Worm (Caenorhabditis elegans) whole organism, young adult: ENCODE measurements around the gene R02D5.6.

Source experiments
- B0035.1 ChIP-seq: sonication (generic microtip); optimal IDR thresholded peaks from 2 replicates; lab custom pipeline; 2016; ENCODE audit warnings: missing genetic modification characterization, mild to moderate bottlenecking, missing compliant biosample characterization, missing genotype, missing genetic modification reagents
- C06A6.2 ChIP-seq: fragments of 200-800 bp; sonication (Bioruptor generic); conservative IDR thresholded peaks from 2 replicates; pipeline ENCODE4 v1.3.6; 2022; ENCODE audit warnings: missing genetic modification characterization, missing compliant biosample characterization
- D2030.7 ChIP-seq: fragments of 200-800 bp; sonication (Bioruptor generic); IDR thresholded peaks from 2 replicates; pipeline ENCODE4 v1.3.6; 2022; ENCODE audit warnings: missing genetic modification reagents, missing genetic modification characterization, missing compliant biosample characterization
- F22D6.2 ChIP-seq: sonication (generic microtip); optimal IDR thresholded peaks from 2 replicates; lab custom pipeline; 2016; ENCODE audit warnings: mild to moderate bottlenecking, missing genetic modification characterization, missing compliant biosample characterization
- F23B12.7 ChIP-seq: sonication (generic microtip); optimal IDR thresholded peaks from 2 replicates; lab custom pipeline; 2017; ENCODE audit warnings: missing genetic modification characterization, mild to moderate bottlenecking, missing compliant biosample characterization, antibody characterized with exemption, moderate library complexity; ENCODE audit not compliant: insufficient read depth
- F33H1.4 ChIP-seq: fragments of 200-800 bp; sonication (Bioruptor generic); IDR thresholded peaks from 2 replicates; pipeline ENCODE4 v1.3.6; 2022; ENCODE audit warnings: missing genetic modification reagents, missing genetic modification characterization, missing compliant biosample characterization
- F55B11.4 ChIP-seq: sonication (generic microtip); optimal IDR thresholded peaks from 2 replicates; lab custom pipeline; 2016; ENCODE audit warnings: missing compliant biosample characterization, missing genetic modification characterization, borderline replicate concordance; ENCODE audit not compliant: insufficient read depth
- T26A5.8 ChIP-seq: sonication (generic microtip); optimal IDR thresholded peaks from 2 replicates; lab custom pipeline; 2016; ENCODE audit warnings: missing genetic modification characterization, missing compliant biosample characterization
- Y56A3A.18 ChIP-seq: fragments of 200-800 bp; sonication (Bioruptor generic); IDR thresholded peaks from 2 replicates; pipeline ENCODE4 v1.3.6; 2022; ENCODE audit warnings: missing genetic modification reagents, missing genetic modification characterization, missing compliant biosample characterization
- Y67H2A.10 ChIP-seq: fragments of 200-800 bp; sonication (Bioruptor generic); conservative IDR thresholded peaks from 2 replicates; pipeline ENCODE4 v1.3.6; 2022; ENCODE audit warnings: missing genetic modification reagents, missing genetic modification characterization, missing compliant biosample characterization
- ama-1 ChIP-seq, 3 experiments: fragments of 150-350 bp in 1 of 3; sonication (generic microtip) in 2 of 3; optimal IDR thresholded peaks; 2 replicates each; lab custom pipeline; 2014 to 2018; ENCODE audit warnings: missing biosample characterization in 2 of 3, missing genetic modification characterization in 2 of 3, missing genetic modification reagents in 2 of 3
- aptf-3 ChIP-seq: fragments of 200-800 bp; sonication (Bioruptor generic); IDR thresholded peaks from 2 replicates; pipeline ENCODE4 v1.3.6; 2022; ENCODE audit warnings: missing genetic modification characterization, missing compliant biosample characterization
- attf-3 ChIP-seq: fragments of 200-800 bp; sonication (Bioruptor generic); conservative IDR thresholded peaks from 2 replicates; pipeline ENCODE4 v1.3.6; 2022; ENCODE audit warnings: missing genetic modification reagents, missing genetic modification characterization, missing compliant biosample characterization
- attf-5 ChIP-seq: fragments of 200-800 bp; sonication (Bioruptor generic); optimal IDR thresholded peaks from 2 replicates; lab custom pipeline; 2018; ENCODE audit warnings: mild to moderate bottlenecking, missing genetic modification characterization, missing compliant biosample characterization
- bed-1 ChIP-seq: fragments of 200-800 bp; sonication (Bioruptor generic); IDR thresholded peaks from 2 replicates; pipeline ENCODE4 v1.3.6; 2022; ENCODE audit warnings: missing genetic modification reagents, missing genetic modification characterization, missing compliant biosample characterization
- cebp-1 ChIP-seq, 2 experiments: fragments of 200-800 bp in 1 of 2; sonication (Bioruptor generic) in 1 of 2; sonication (generic microtip) in 1 of 2; IDR thresholded peaks in 1 of 2; optimal IDR thresholded peaks in 1 of 2; 2 replicates each; pipeline versions ENCODE4 v1.3.6 to Lab custom; 2017 to 2022; ENCODE audit warnings: missing compliant biosample characterization in 2 of 2, missing genetic modification characterization in 2 of 2, mild to moderate bottlenecking in 1 of 2, missing genetic modification reagents in 1 of 2, moderate library complexity in 1 of 2
- cebp-2 ChIP-seq: fragments of 200-800 bp; sonication (Bioruptor generic); IDR thresholded peaks from 2 replicates; pipeline ENCODE4 v1.3.6; 2022; ENCODE audit warnings: missing genetic modification characterization, missing compliant biosample characterization
- ceh-79 ChIP-seq: sonication (generic microtip); optimal IDR thresholded peaks from 2 replicates; lab custom pipeline; 2017; ENCODE audit warnings: mild to moderate bottlenecking, missing genetic modification characterization, missing compliant biosample characterization
- ceh-91 ChIP-seq: fragments of 200-800 bp; sonication (Bioruptor generic); IDR thresholded peaks from 2 replicates; pipeline ENCODE4 v1.3.6; 2022; ENCODE audit warnings: missing genetic modification reagents, missing genetic modification characterization, missing compliant biosample characterization
- die-1 ChIP-seq: sonication (generic microtip); optimal IDR thresholded peaks from 2 replicates; lab custom pipeline; 2016; ENCODE audit warnings: missing genotype, mild to moderate bottlenecking, missing genetic modification characterization, missing compliant biosample characterization
- dox-1 ChIP-seq: fragments of 200-800 bp; sonication (Bioruptor generic); IDR thresholded peaks from 2 replicates; pipeline ENCODE4 v1.3.6; 2022; ENCODE audit warnings: missing genetic modification reagents, missing genetic modification characterization, missing compliant biosample characterization
- fkh-3 ChIP-seq: sonication (generic microtip); optimal IDR thresholded peaks from 2 replicates; lab custom pipeline; 2016; ENCODE audit warnings: mild to moderate bottlenecking, missing genetic modification characterization, missing compliant biosample characterization
- him-1 ChIP-seq: sonication (generic microtip); optimal IDR thresholded peaks from 2 replicates; lab custom pipeline; 2016; ENCODE audit warnings: missing genotype, missing genetic modification reagents, missing genetic modification characterization, missing compliant biosample characterization
- hrde-1 ChIP-seq: sonication (generic microtip); optimal IDR thresholded peaks from 2 replicates; lab custom pipeline; 2016; ENCODE audit warnings: missing genetic modification characterization, mild to moderate bottlenecking, missing compliant biosample characterization, moderate library complexity, missing genotype, missing genetic modification reagents, borderline replicate concordance
- lin-26 ChIP-seq: fragments of 200-800 bp; sonication (Bioruptor generic); IDR thresholded peaks from 2 replicates; pipeline ENCODE4 v1.3.6; 2022; ENCODE audit warnings: missing genetic modification reagents, missing genetic modification characterization, missing compliant biosample characterization
- madf-3 ChIP-seq: fragments of 200-800 bp; sonication (Bioruptor generic); IDR thresholded peaks from 2 replicates; pipeline ENCODE4 v1.3.6; 2022; ENCODE audit warnings: missing genetic modification reagents, missing genetic modification characterization, missing compliant biosample characterization
- madf-8 ChIP-seq: fragments of 200-800 bp; sonication (Bioruptor generic); conservative IDR thresholded peaks from 2 replicates; pipeline ENCODE4 v1.3.6; 2022; ENCODE audit warnings: missing genetic modification reagents, missing genetic modification characterization, missing compliant biosample characterization
- nhr-179 ChIP-seq: sonication (generic microtip); optimal IDR thresholded peaks from 2 replicates; lab custom pipeline; 2016; ENCODE audit warnings: mild to moderate bottlenecking, missing genetic modification characterization, missing compliant biosample characterization
- nhr-80 ChIP-seq: sonication (generic microtip); optimal IDR thresholded peaks from 2 replicates; lab custom pipeline; 2016; ENCODE audit warnings: missing genetic modification characterization, missing compliant biosample characterization
- pbrm-1 ChIP-seq: fragments of 200-800 bp; sonication (Bioruptor generic); IDR thresholded peaks from 2 replicates; pipeline ENCODE4 v1.3.6; 2022; ENCODE audit warnings: missing genetic modification reagents, missing genetic modification characterization, missing compliant biosample characterization
- rpc-1 ChIP-seq, 2 experiments: fragments of 150-350 bp in 1 of 2; sonication (generic microtip) in 1 of 2; optimal IDR thresholded peaks; 2 replicates each; lab custom pipeline; 2014 to 2018; ENCODE audit warnings: missing biosample characterization in 1 of 2, missing genetic modification characterization in 1 of 2, missing genetic modification reagents in 1 of 2, missing genotype in 1 of 2
- snpc-3.4 ChIP-seq: sonication (generic microtip); optimal IDR thresholded peaks from 2 replicates; lab custom pipeline; 2017; ENCODE audit warnings: missing genetic modification characterization, mild to moderate bottlenecking, missing compliant biosample characterization, antibody characterized with exemption, moderate library complexity, missing genotype, missing genetic modification reagents
- tbp1 ChIP-seq: fragments of 200-800 bp; sonication (Bioruptor generic); optimal IDR thresholded peaks from 2 replicates; lab custom pipeline; 2018; ENCODE audit warnings: mild to moderate bottlenecking, missing genetic modification characterization, missing compliant biosample characterization
- zim-3 ChIP-seq: sonication (generic microtip); optimal IDR thresholded peaks from 2 replicates; lab custom pipeline; 2017; ENCODE audit warnings: mild to moderate bottlenecking, missing genetic modification characterization, moderate library complexity, missing compliant biosample characterization
- ztf-25 ChIP-seq: fragments of 200-800 bp; sonication (Bioruptor generic); IDR thresholded peaks from 2 replicates; pipeline ENCODE4 v1.3.6; 2022; ENCODE audit warnings: missing genetic modification reagents, missing genetic modification characterization, missing compliant biosample characterization
- ztf-26 ChIP-seq: sonication (generic microtip); optimal IDR thresholded peaks from 2 replicates; lab custom pipeline; 2017; ENCODE audit warnings: missing genetic modification characterization, missing compliant biosample characterization

R02D5.6 gene

ce11 chrV:14499074-14499864 lies 18.6 kb downstream of the R02D5.6 start:
- TF ChIP-seq nhr-80 (tag; lab: Kevin White, UChicago) (peak; percentile 21), attf-3 (no peak), lin-26 (GFP tag; lab: Robert Waterston, UW) (peak; percentile 30; the same call in 1 of the 2 replicates), dox-1 (peak; percentile 51; the same call in 1 of the 2 replicates), F22D6.2 (tag; lab: Kevin White, UChicago) (no peak), hrde-1 (no peak)

ce11 chrV:14498204-14498603 lies 19.7 kb downstream of the R02D5.6 start:
- TF ChIP-seq madf-8 (GFP tag; lab: Robert Waterston, UW) (no peak), ama-1 (optimal IDR thresholded peaks at IDR 0.05; lab: Kevin White, UChicago) (no peak), ama-1 (GFP tag; optimal IDR thresholded peaks at IDR 0.05; lab: Kevin White, UChicago) (no peak), lin-26 (GFP tag; lab: Robert Waterston, UW) (no peak), cebp-1 (GFP tag; IDR thresholded peaks at IDR 0.05; lab: Robert Waterston, UW) (no peak), cebp-1 (tag; optimal IDR thresholded peaks at IDR 0.05; lab: Kevin White, UChicago) (no peak), bed-1 (GFP tag; lab: Robert Waterston, UW) (no peak), die-1 (tag; lab: Kevin White, UChicago) (no peak), T26A5.8 (tag; lab: Kevin White, UChicago) (no peak), tbp1 (GFP tag; lab: Kevin White, UChicago) (no peak), pbrm-1 (no peak), C06A6.2 (no peak), cebp-2 (no peak), rpc-1 (optimal IDR thresholded peaks at IDR 0.05; lab: Kevin White, UChicago) (no peak), rpc-1 (tag; optimal IDR thresholded peaks at IDR 0.05; lab: Kevin White, UChicago) (no peak), madf-3 (GFP tag; lab: Robert Waterston, UW) (no peak), aptf-3 (no peak), ceh-91 (no peak), ztf-25 (GFP tag; lab: Robert Waterston, UW) (no peak), fkh-3 (tag; lab: Kevin White, UChicago) (no peak)

- TF ChIP-seq Y56A3A.18: 0 out of 2 replicates have a peak, but pooled peaks have one; percentile 36
- no peak for TF ChIP-seq him-1 (tag; lab: Kevin White, UChicago)
Measured at ce11 chrV:14496446-14496845, 21.5 kb downstream of the R02D5.6 start.

- TF ChIP-seq B0035.1 (tag; lab: Kevin White, UChicago) (no peak), F23B12.7 (tag; lab: Kevin White, UChicago) (no peak), ztf-26 (tag; lab: Kevin White, UChicago) (no peak), attf-5 (GFP tag; lab: Kevin White, UChicago) (no peak), D2030.7 (GFP tag; lab: Robert Waterston, UW) (no peak), zim-3 (tag; lab: Kevin White, UChicago) (no peak), tbp1 (GFP tag; lab: Kevin White, UChicago) (no peak), F55B11.4 (tag; lab: Kevin White, UChicago) (no peak), snpc-3.4 (tag; lab: Kevin White, UChicago) (no peak), fkh-3 (tag; lab: Kevin White, UChicago) (no peak), ceh-91 (no peak), nhr-179 (no peak), die-1 (tag; lab: Kevin White, UChicago) (no peak), ceh-79 (no peak), F33H1.4 (GFP tag; lab: Robert Waterston, UW) (no peak), Y67H2A.10 (no peak)
- TF ChIP-seq, all 124 proteins: peak for 0
Measured at ce11 chrV:14495493-14495892, 22.4 kb downstream of the R02D5.6 start.
